Worm (Caenorhabditis elegans): ENCODE results near the gene C09H10.4.
"Not testable (repeated sequence)": the region's sequence is repeated elsewhere in the genome, so short reads cannot be mapped to it uniquely, and the experiment has no call there.

The C09H10.4 gene

ce11 chrII:11103052-11103451 is 3.1 kb downstream of the C09H10.4 start:
- no peak for TF ChIP-seq unc-62 (GFP tag; optimal IDR thresholded peaks at IDR 0.05)

- TF ChIP-seq unc-62 (GFP tag; optimal IDR thresholded peaks at IDR 0.05): no peak
These were observed 3.7 kb downstream of the C09H10.4 start, which contains the start of gene C09H10.5 for ce11 chrII:11103657-11104056. C09H10.5 (minus strand) TSS chrII:11103757.

- no peak for TF ChIP-seq unc-62 (GFP tag; optimal IDR thresholded peaks at IDR 0.05)
These were observed 4.2 kb downstream of the C09H10.4 start, which contains the start of gene C09H10.9 for ce11 chrII:11104162-11104561. C09H10.9 (plus strand) TSS chrII:11104462.

- TF ChIP-seq unc-62 (GFP tag; optimal IDR thresholded peaks at IDR 0.05): no peak
These were observed 6.2 kb downstream of the C09H10.4 start, which contains the start of gene nasp-1 for ce11 chrII:11105981-11106711. nasp-1 (plus strand) TSS chrII:11106612.

ce11 chrII:11107828-11108227 is 7.9 kb downstream of the C09H10.4 start, which contains the start of gene apc-17:
apc-17 (plus strand) TSS chrII:11108128.
- TF ChIP-seq unc-62 (GFP tag; optimal IDR thresholded peaks at IDR 0.05): no peak

- TF ChIP-seq unc-62 (GFP tag; optimal IDR thresholded peaks at IDR 0.05): no peak
These were observed 10.5 kb downstream of the C09H10.4 start for ce11 chrII:11110419-11110818.

- TF ChIP-seq unc-62 (GFP tag; optimal IDR thresholded peaks at IDR 0.05): no peak
These were observed 11.2 kb downstream of the C09H10.4 start, which contains the start of gene glb-4 for ce11 chrII:11111107-11111506. glb-4 (minus strand) TSS chrII:11111207.

ce11 chrII:11112419-11112818 is 12.5 kb downstream of the C09H10.4 start, which contains the start of gene mat-2:
mat-2 (plus strand) TSS chrII:11112719.
- no peak for TF ChIP-seq unc-62 (GFP tag; optimal IDR thresholded peaks at IDR 0.05)

- not testable (repeated sequence) for TF ChIP-seq unc-62 (GFP tag; optimal IDR thresholded peaks at IDR 0.05)
These were observed 21.9 kb downstream of the C09H10.4 start, which contains the start of gene W10C6.2 for ce11 chrII:11121800-11122199. W10C6.2 (minus strand) TSS chrII:11121900.

- no peak for TF ChIP-seq unc-62 (GFP tag; optimal IDR thresholded peaks at IDR 0.05)
These were observed 25.2 kb downstream of the C09H10.4 start for ce11 chrII:11125059-11125594.

ce11 chrII:11126312-11127000 is 26.5 kb downstream of the C09H10.4 start, which contains the start of the genes rps-9 and lsm-1:
rps-9 (minus strand) TSS chrII:11126362.
lsm-1 (plus strand) TSS chrII:11126950.
- no peak for TF ChIP-seq unc-62 (GFP tag; optimal IDR thresholded peaks at IDR 0.05)

ce11 chrII:11127364-11127763 is 27.4 kb downstream of the C09H10.4 start, which contains the start of gene F40F8.1:
F40F8.1 (plus strand) TSS chrII:11127664.
- TF ChIP-seq unc-62 (GFP tag; optimal IDR thresholded peaks at IDR 0.05): no peak

- no peak for TF ChIP-seq unc-62 (GFP tag; optimal IDR thresholded peaks at IDR 0.05)
These were observed 29.0 kb downstream of the C09H10.4 start, which contains the start of gene F40F8.3 for ce11 chrII:11128989-11129388. F40F8.3 (plus strand) TSS chrII:11129289.

ce11 chrII:11129517-11129916 is 29.6 kb downstream of the C09H10.4 start, which contains the start of gene F40F8.12:
F40F8.12 (plus strand) TSS chrII:11129817.
- TF ChIP-seq unc-62 (GFP tag; optimal IDR thresholded peaks at IDR 0.05): no peak

ce11 chrII:11132542-11132941 is 32.6 kb downstream of the C09H10.4 start, which contains the start of gene F40F8.11:
F40F8.11 (minus strand) TSS chrII:11132590.
- no peak for TF ChIP-seq unc-62 (GFP tag; optimal IDR thresholded peaks at IDR 0.05)

- no peak for TF ChIP-seq unc-62 (GFP tag; optimal IDR thresholded peaks at IDR 0.05)
These were observed 34.9 kb downstream of the C09H10.4 start, which contains the start of gene F40F8.5 for ce11 chrII:11134828-11135227. F40F8.5 (minus strand) TSS chrII:11134928.
